Worm (Caenorhabditis elegans) whole organism, L4/young adult: Measurements from ENCODE around the gene usp-50.

Experiments
- W03F9.2 ChIP-seq: fragments of 150-350 bp; optimal IDR thresholded peaks from 2 replicates; lab custom pipeline; 2014; ENCODE audit warnings: missing biosample characterization, missing genetic modification characterization
- dao-5 ChIP-seq: sonication (generic microtip); optimal IDR thresholded peaks from 2 replicates; lab custom pipeline; 2016; ENCODE audit warnings: missing genotype, missing genetic modification characterization, moderate library complexity, missing compliant biosample characterization
- him-1 ChIP-seq: sonication (generic microtip); optimal IDR thresholded peaks from 2 replicates; lab custom pipeline; 2016; ENCODE audit warnings: missing genotype, missing genetic modification reagents, missing genetic modification characterization, missing compliant biosample characterization

DNA sequence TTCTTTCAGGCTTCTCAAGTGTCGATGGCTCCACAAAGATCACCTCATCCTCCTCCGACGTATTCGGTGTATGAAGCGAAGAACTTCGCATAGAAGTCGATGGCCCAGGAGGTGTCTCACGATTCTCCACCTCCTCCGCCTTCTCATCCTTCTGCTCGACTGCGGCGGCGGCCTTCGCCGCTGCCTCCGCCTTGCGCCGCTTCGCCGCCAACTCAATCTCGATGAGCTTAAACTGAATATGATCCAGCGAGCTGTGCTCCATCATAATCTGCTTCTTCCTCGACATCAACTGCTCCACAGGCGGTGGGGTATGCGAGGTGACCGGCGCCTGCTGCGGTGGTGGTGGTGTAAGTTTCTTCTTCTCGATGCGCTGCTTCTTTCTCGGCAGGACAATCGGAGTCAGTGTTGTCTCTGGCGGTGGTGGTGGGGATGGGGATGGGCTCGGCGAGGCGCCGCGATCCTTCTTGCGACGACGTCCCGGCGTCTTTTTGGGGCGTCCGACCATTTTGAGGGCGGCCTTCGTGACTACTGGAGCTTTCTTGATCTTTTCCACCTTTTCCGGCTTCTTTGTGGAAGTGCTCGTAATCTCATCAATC is 19.3 kb downstream of the usp-50 start:
- TF ChIP-seq dao-5 (tag; lab: Kevin White, UChicago) = no peak
- no peak for TF ChIP-seq W03F9.2 (tag; lab: Kevin White, UChicago)
- no peak for TF ChIP-seq him-1
